Worm (Caenorhabditis elegans) whole organism, late embryonic: ENCODE results near the gene C01B10.3.

Source experiments
- ahr-1 ChIP-seq: sonication (generic microtip); optimal IDR thresholded peaks from 2 replicates; lab custom pipeline; 2016; ENCODE audit warnings: missing genetic modification characterization, missing compliant biosample characterization
- fkh-10 ChIP-seq: fragments of 150-350 bp; optimal IDR thresholded peaks from 2 replicates; lab custom pipeline; 2014; ENCODE audit warnings: missing biosample characterization, missing genetic modification reagents, missing genetic modification characterization
- hlh-13 ChIP-seq: fragments of 200-800 bp; sonication (Bioruptor generic); optimal IDR thresholded peaks from 2 replicates; lab custom pipeline; 2018; ENCODE audit warnings: mild to moderate bottlenecking, missing genetic modification characterization, missing compliant biosample characterization
- nfya-1 ChIP-seq: sonication (generic microtip); optimal IDR thresholded peaks from 2 replicates; lab custom pipeline; 2017; ENCODE audit warnings: missing genetic modification characterization, mild to moderate bottlenecking, missing compliant biosample characterization, antibody characterized with exemption, moderate library complexity
- pha-4 ChIP-seq: fragments of 150-350 bp; optimal IDR thresholded peaks from 2 replicates; lab custom pipeline; 2018; ENCODE audit warnings: missing biosample characterization, missing genetic modification reagents, missing genetic modification characterization
- sox-4 ChIP-seq: sonication (generic microtip); optimal IDR thresholded peaks from 2 replicates; lab custom pipeline; 2017; ENCODE audit warnings: mild to moderate bottlenecking, missing genetic modification characterization, inconsistent platforms, missing compliant biosample characterization

- TF ChIP-seq fkh-10 (GFP tag; lab: Kevin White, UChicago) (no peak), ahr-1 (tag; lab: Kevin White, UChicago) (no peak), sox-4 (tag; lab: Kevin White, UChicago) (no peak), pha-4 (tag; lab: Kevin White, UChicago) (no peak), hlh-13 (GFP tag; lab: Kevin White, UChicago) (no peak), nfya-1 (no peak)
Measured at ce11 chrIV:6581658-6582057, 39.5 kb downstream of the C01B10.3 start.
